Worm (Caenorhabditis elegans): Measurements from ENCODE around the gene ostf-4.

The ostf-4 gene

DNA sequence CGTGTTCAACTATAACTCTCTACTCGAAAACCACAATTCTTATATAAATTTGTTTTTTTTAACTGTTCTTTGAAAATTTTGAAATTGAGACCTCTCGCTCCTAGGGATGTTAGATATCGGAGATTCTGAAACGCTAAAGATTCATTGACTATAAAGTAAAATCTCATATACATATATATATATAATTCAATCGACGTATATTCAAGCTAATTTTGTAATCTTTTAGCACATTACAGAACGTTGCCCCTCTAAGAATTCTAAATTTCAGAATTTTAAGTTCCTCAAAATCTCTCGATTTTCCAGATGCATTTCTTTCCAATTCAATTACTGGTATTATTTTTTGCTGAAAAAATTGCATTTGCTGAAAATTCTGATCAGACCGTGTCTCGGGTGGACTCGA is 39.5 kb downstream of the ostf-4 start, which contains the start of gene pad-2:
pad-2 (plus strand) TSS at position 301 of the 400 bp plus-strand sequence.
- TF ChIP-seq sox-2 (GFP tag; IDR thresholded peaks at IDR 0.05) (no peak), ceh-30 (tag; optimal IDR thresholded peaks at IDR 0.05) (no peak), C08G9.2 (tag; optimal IDR thresholded peaks at IDR 0.05) (no peak), pha-2 (tag; optimal IDR thresholded peaks at IDR 0.05) (no peak), sox-4 (tag; optimal IDR thresholded peaks at IDR 0.05) (no peak), ceh-14 (tag; optimal IDR thresholded peaks at IDR 0.05) (no peak), hlh-13 (GFP tag; optimal IDR thresholded peaks at IDR 0.05) (no peak), ztf-16 (tag; optimal IDR thresholded peaks at IDR 0.05) (no peak), unc-42 (tag; optimal IDR thresholded peaks at IDR 0.05) (no peak), sdc-2 (tag; optimal IDR thresholded peaks at IDR 0.05) (no peak), hlh-8 (tag; optimal IDR thresholded peaks at IDR 0.05) (no peak), npax-4 (tag; optimal IDR thresholded peaks at IDR 0.05) (no peak), ahr-1 (tag; optimal IDR thresholded peaks at IDR 0.05) (no peak), hlh-30 (tag; optimal IDR thresholded peaks at IDR 0.05; ENCODE audit: insufficient read depth) (no peak)

DNA sequence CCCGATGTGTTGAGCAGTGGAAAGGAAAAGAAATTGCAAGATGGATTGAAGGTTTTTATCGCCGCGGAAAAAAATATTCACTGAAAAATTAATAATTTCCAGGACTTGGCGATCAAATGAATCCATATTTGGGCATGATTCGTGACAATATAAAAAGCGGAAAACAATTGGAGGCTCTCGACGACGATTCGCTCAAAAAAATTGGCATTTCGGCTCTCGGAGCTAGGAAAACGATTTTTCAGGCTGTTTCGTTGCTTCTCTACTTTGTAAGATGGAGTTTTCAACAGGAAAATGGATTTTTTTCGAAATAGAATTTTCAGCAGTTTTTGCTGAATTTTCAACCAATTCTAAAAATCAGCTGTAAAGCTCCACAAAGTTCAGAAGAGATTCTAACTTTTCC is 46.6 kb downstream of the ostf-4 start:
- TF ChIP-seq mec-3 (tag; optimal IDR thresholded peaks at IDR 0.05; ENCODE audit: borderline replicate concordance) = no peak
- TF ChIP-seq ceh-19 (GFP tag; optimal IDR thresholded peaks at IDR 0.05) = no peak
- no peak for TF ChIP-seq C08G9.2 (tag; optimal IDR thresholded peaks at IDR 0.05)
- no peak for TF ChIP-seq sox-4 (tag; optimal IDR thresholded peaks at IDR 0.05)

DNA sequence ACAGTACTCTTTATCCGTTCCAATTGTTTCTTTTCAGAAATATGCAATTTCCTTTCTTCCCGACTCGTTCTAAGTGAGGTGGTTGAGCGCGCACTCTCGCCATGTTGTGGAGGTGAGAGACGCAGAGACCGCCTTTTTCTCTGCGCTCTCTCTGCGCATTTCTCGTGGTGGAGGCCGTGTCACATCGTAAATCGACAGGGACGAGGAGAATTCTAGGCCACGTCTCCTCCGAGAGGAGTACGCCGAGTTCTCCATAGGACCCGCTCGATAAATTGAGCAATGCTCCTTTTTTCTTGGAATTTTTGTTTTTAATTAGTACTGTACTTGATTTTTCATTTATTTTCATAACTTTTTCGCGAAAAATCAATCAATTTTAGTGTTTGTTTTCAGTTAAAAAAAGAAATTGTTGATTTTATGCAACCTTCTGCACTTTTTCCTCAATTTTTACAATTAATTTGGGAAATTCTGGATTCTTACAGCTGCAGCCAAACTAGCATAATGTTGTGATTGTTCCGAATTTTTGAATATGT is 47.5 kb downstream of the ostf-4 start, which contains the start of gene cnk-1:
cnk-1 (plus strand) TSS at position 480 of the 530 bp plus-strand sequence.
- TF ChIP-seq fkh-6 (tag; optimal IDR thresholded peaks at IDR 0.05) (peak; percentile 31), mec-3 (tag; optimal IDR thresholded peaks at IDR 0.05; ENCODE audit: borderline replicate concordance) (peak; percentile 75), F13H6.1 (tag; optimal IDR thresholded peaks at IDR 0.05) (peak; percentile 28), pat-9 (tag; optimal IDR thresholded peaks at IDR 0.05) (no peak), tbx-2 (tag; optimal IDR thresholded peaks at IDR 0.05) (peak; percentile 84), tbx-7 (tag; optimal IDR thresholded peaks at IDR 0.05) (peak; percentile 72), pax-1 (tag; optimal IDR thresholded peaks at IDR 0.05) (no peak), ztf-16 (tag; optimal IDR thresholded peaks at IDR 0.05) (no peak), ceh-48 (tag; optimal IDR thresholded peaks at IDR 0.05) (no peak), sox-2 (GFP tag; IDR thresholded peaks at IDR 0.05) (peak; percentile 41), unc-42 (tag; optimal IDR thresholded peaks at IDR 0.05) (peak; percentile 34), lin-11 (tag; optimal IDR thresholded peaks at IDR 0.05) (no peak), dmd-4 (tag; optimal IDR thresholded peaks at IDR 0.05; ENCODE audit: borderline replicate concordance) (no peak), ceh-31 (tag; optimal IDR thresholded peaks at IDR 0.05) (peak; percentile 94), fax-1 (tag; optimal IDR thresholded peaks at IDR 0.05) (peak; percentile 10), ceh-2 (tag; optimal IDR thresholded peaks at IDR 0.05) (peak; percentile 84), ceh-14 (tag; optimal IDR thresholded peaks at IDR 0.05) (peak; percentile 43), lim-6 (tag; optimal IDR thresholded peaks at IDR 0.05) (peak; percentile 39), ceh-24 (tag; optimal IDR thresholded peaks at IDR 0.05) (no peak), nhr-11 (tag; optimal IDR thresholded peaks at IDR 0.05) (no peak), ceh-9 (tag; optimal IDR thresholded peaks at IDR 0.05) (no peak), odd-2 (tag; optimal IDR thresholded peaks at IDR 0.05) (no peak), ceh-34 (tag; optimal IDR thresholded peaks at IDR 0.05) (peak; percentile 62), pag-3 (tag; optimal IDR thresholded peaks at IDR 0.05; ENCODE audit: borderline replicate concordance) (no peak), hlh-6 (tag; optimal IDR thresholded peaks at IDR 0.05) (peak; percentile 44), ceh-18 (tag; optimal IDR thresholded peaks at IDR 0.05) (peak; percentile 55), ceh-22 (tag; optimal IDR thresholded peaks at IDR 0.05) (no peak), unc-86 (tag; optimal IDR thresholded peaks at IDR 0.05) (no peak), elt-2 (tag; optimal IDR thresholded peaks at IDR 0.05) (peak; percentile 26), C08G9.2 (tag; optimal IDR thresholded peaks at IDR 0.05) (peak; percentile 90), zip-5 (tag; optimal IDR thresholded peaks at IDR 0.05) (peak; percentile 30), sox-4 (tag; optimal IDR thresholded peaks at IDR 0.05) (no peak), sdc-2 (tag; optimal IDR thresholded peaks at IDR 0.05) (no peak), ceh-45 (GFP tag; IDR thresholded peaks at IDR 0.05) (peak; percentile 67; the same call in 1 of the 2 replicates), ceh-19 (GFP tag; optimal IDR thresholded peaks at IDR 0.05) (no peak), unc-3 (GFP tag; conservative IDR thresholded peaks at IDR 0.05) (peak; percentile 71), unc-3 (tag; optimal IDR thresholded peaks at IDR 0.05) (no peak), nfya-1 (tag; optimal IDR thresholded peaks at IDR 0.05) (no peak), rnt-1 (tag; optimal IDR thresholded peaks at IDR 0.05) (peak; percentile 51), ref-2 (tag; optimal IDR thresholded peaks at IDR 0.05) (peak; percentile 42), ets-4 (tag; optimal IDR thresholded peaks at IDR 0.05) (peak; percentile 84)

All from whole organism, late embryonic.